Worm (Caenorhabditis elegans): ENCODE measurements around the gene selt-1.1.

Gene selt-1.1

ce11 chrX:11522058-11522757 is 24.1 kb downstream of the selt-1.1 start, which contains the start of gene sdc-2:
sdc-2 (plus strand) TSS chrX:11522707.
- TF ChIP-seq cog-1 (tag; optimal IDR thresholded peaks at IDR 0.05) (peak; percentile 59), ztf-23 (GFP tag; IDR thresholded peaks at IDR 0.05) (no peak), klf-2 (GFP tag; conservative IDR thresholded peaks at IDR 0.05) (no peak), ref-1 (GFP tag; conservative IDR thresholded peaks at IDR 0.05) (no peak), med-1 (GFP tag; optimal IDR thresholded peaks at IDR 0.05; ENCODE audit: insufficient read depth) (no peak), flt-1 (GFP tag; IDR thresholded peaks at IDR 0.05) (0 out of 2 replicates have a peak, but pooled peaks have one; percentile 7), tab-1 (GFP tag; IDR thresholded peaks at IDR 0.05) (no peak)

ce11 chrX:11519016-11519509 is 27.2 kb downstream of the selt-1.1 start, which contains the start of gene hpo-34:
hpo-34 (minus strand) TSS chrX:11519066.
- TF ChIP-seq klf-2 (GFP tag; conservative IDR thresholded peaks at IDR 0.05), result no peak
- no peak for TF ChIP-seq ref-1 (GFP tag; conservative IDR thresholded peaks at IDR 0.05)

ce11 chrX:11518415-11518814 is 27.9 kb downstream of the selt-1.1 start:
- TF ChIP-seq ztf-23 (GFP tag; IDR thresholded peaks at IDR 0.05) (no peak), flt-1 (GFP tag; IDR thresholded peaks at IDR 0.05) (no peak), ref-1 (GFP tag; conservative IDR thresholded peaks at IDR 0.05) (no peak), med-1 (GFP tag; optimal IDR thresholded peaks at IDR 0.05; ENCODE audit: insufficient read depth) (no peak), klf-2 (GFP tag; conservative IDR thresholded peaks at IDR 0.05) (no peak), T22C8.4 (GFP tag; IDR thresholded peaks at IDR 0.05) (no peak), tab-1 (GFP tag; IDR thresholded peaks at IDR 0.05) (no peak), ztf-29 (GFP tag; IDR thresholded peaks at IDR 0.05) (no peak), cog-1 (tag; optimal IDR thresholded peaks at IDR 0.05) (no peak)

ce11 chrX:11517433-11517832 is 28.9 kb downstream of the selt-1.1 start:
- TF ChIP-seq ztf-23 (GFP tag; IDR thresholded peaks at IDR 0.05) (no peak), med-1 (GFP tag; optimal IDR thresholded peaks at IDR 0.05; ENCODE audit: insufficient read depth) (no peak)

- TF ChIP-seq ztf-23 (GFP tag; IDR thresholded peaks at IDR 0.05) (no peak), cog-1 (tag; optimal IDR thresholded peaks at IDR 0.05) (no peak), tab-1 (GFP tag; IDR thresholded peaks at IDR 0.05) (no peak), flt-1 (GFP tag; IDR thresholded peaks at IDR 0.05) (no peak), T22C8.4 (GFP tag; IDR thresholded peaks at IDR 0.05) (no peak)
Measured at ce11 chrX:11515381-11515780, 30.9 kb downstream of the selt-1.1 start.

- no peak for TF ChIP-seq tab-1 (GFP tag; IDR thresholded peaks at IDR 0.05)
- no peak for TF ChIP-seq ref-1 (GFP tag; conservative IDR thresholded peaks at IDR 0.05)
- TF ChIP-seq ztf-29 (GFP tag; IDR thresholded peaks at IDR 0.05), result no peak
- TF ChIP-seq klf-2 (GFP tag; conservative IDR thresholded peaks at IDR 0.05), result no peak
- no peak for TF ChIP-seq ztf-23 (GFP tag; IDR thresholded peaks at IDR 0.05)
- TF ChIP-seq med-1 (GFP tag; optimal IDR thresholded peaks at IDR 0.05; ENCODE audit: insufficient read depth), result no peak
Measured at ce11 chrX:11511231-11511630, 35.1 kb downstream of the selt-1.1 start, which contains the start of gene ccdc-149. ccdc-149 (minus strand) TSS chrX:11511451.

ce11 chrX:11509547-11509946 is 36.7 kb downstream of the selt-1.1 start:
- TF ChIP-seq klf-2 (GFP tag; conservative IDR thresholded peaks at IDR 0.05) (no peak), cog-1 (tag; optimal IDR thresholded peaks at IDR 0.05) (no peak), T22C8.4 (GFP tag; IDR thresholded peaks at IDR 0.05) (no peak)

- TF ChIP-seq tab-1 (GFP tag; IDR thresholded peaks at IDR 0.05), result no peak
- no peak for TF ChIP-seq med-1 (GFP tag; optimal IDR thresholded peaks at IDR 0.05; ENCODE audit: insufficient read depth)
- TF ChIP-seq ztf-23 (GFP tag; IDR thresholded peaks at IDR 0.05), result no peak
- no peak for TF ChIP-seq cog-1 (tag; optimal IDR thresholded peaks at IDR 0.05)
- TF ChIP-seq T22C8.4 (GFP tag; IDR thresholded peaks at IDR 0.05), result no peak
- no peak for TF ChIP-seq ref-1 (GFP tag; conservative IDR thresholded peaks at IDR 0.05)
- no peak for TF ChIP-seq flt-1 (GFP tag; IDR thresholded peaks at IDR 0.05)
- TF ChIP-seq ztf-29 (GFP tag; IDR thresholded peaks at IDR 0.05), result no peak
- TF ChIP-seq klf-2 (GFP tag; conservative IDR thresholded peaks at IDR 0.05), result no peak
Measured at ce11 chrX:11507836-11508235, 38.5 kb downstream of the selt-1.1 start.

- TF ChIP-seq T22C8.4 (GFP tag; IDR thresholded peaks at IDR 0.05), result no peak
- no peak for TF ChIP-seq klf-2 (GFP tag; conservative IDR thresholded peaks at IDR 0.05)
- TF ChIP-seq flt-1 (GFP tag; IDR thresholded peaks at IDR 0.05), result no peak
- no peak for TF ChIP-seq ztf-29 (GFP tag; IDR thresholded peaks at IDR 0.05)
- no peak for TF ChIP-seq cog-1 (tag; optimal IDR thresholded peaks at IDR 0.05)
- no peak for TF ChIP-seq ztf-23 (GFP tag; IDR thresholded peaks at IDR 0.05)
- TF ChIP-seq med-1 (GFP tag; optimal IDR thresholded peaks at IDR 0.05; ENCODE audit: insufficient read depth), result no peak
Measured at ce11 chrX:11501967-11502366, 44.3 kb downstream of the selt-1.1 start, which contains the start of gene F29G6.1. F29G6.1 (plus strand) TSS chrX:11502267.

- TF ChIP-seq klf-2 (GFP tag; conservative IDR thresholded peaks at IDR 0.05) (no peak), flt-1 (GFP tag; IDR thresholded peaks at IDR 0.05) (no peak), cog-1 (tag; optimal IDR thresholded peaks at IDR 0.05) (no peak), ztf-29 (GFP tag; IDR thresholded peaks at IDR 0.05) (no peak), ref-1 (GFP tag; conservative IDR thresholded peaks at IDR 0.05) (no peak), ztf-23 (GFP tag; IDR thresholded peaks at IDR 0.05) (no peak), T22C8.4 (GFP tag; IDR thresholded peaks at IDR 0.05) (no peak), tab-1 (GFP tag; IDR thresholded peaks at IDR 0.05) (no peak), med-1 (GFP tag; optimal IDR thresholded peaks at IDR 0.05; ENCODE audit: insufficient read depth) (no peak)
Measured at ce11 chrX:11500589-11500988, 45.7 kb downstream of the selt-1.1 start.

All from whole organism, midembryonic.